Worm (Caenorhabditis elegans) whole organism, late embryonic: ENCODE measurements around the gene F31E3.2.

Experiments used
- C08G9.2 ChIP-seq: sonication (generic microtip); optimal IDR thresholded peaks from 2 replicates; lab custom pipeline; 2016; ENCODE audit warnings: mild to moderate bottlenecking, missing genetic modification characterization, moderate library complexity, missing compliant biosample characterization
- ceh-24 ChIP-seq: sonication (generic microtip); optimal IDR thresholded peaks from 2 replicates; lab custom pipeline; 2016; ENCODE audit warnings: mild to moderate bottlenecking, missing genetic modification characterization, missing compliant biosample characterization
- ceh-9 ChIP-seq: sonication (generic microtip); optimal IDR thresholded peaks from 2 replicates; lab custom pipeline; 2016; ENCODE audit warnings: mild to moderate bottlenecking, missing genetic modification characterization, inconsistent platforms, missing compliant biosample characterization
- dve-1 ChIP-seq: sonication (generic microtip); optimal IDR thresholded peaks from 2 replicates; lab custom pipeline; 2017; ENCODE audit warnings: antibody characterized with exemption, mild to moderate bottlenecking, missing genetic modification characterization, missing compliant biosample characterization
- fkh-10 ChIP-seq: fragments of 150-350 bp; optimal IDR thresholded peaks from 2 replicates; lab custom pipeline; 2014; ENCODE audit warnings: missing biosample characterization, missing genetic modification reagents, missing genetic modification characterization
- nfya-1 ChIP-seq: sonication (generic microtip); optimal IDR thresholded peaks from 2 replicates; lab custom pipeline; 2017; ENCODE audit warnings: missing genetic modification characterization, mild to moderate bottlenecking, missing compliant biosample characterization, antibody characterized with exemption, moderate library complexity
- nhr-11 ChIP-seq: fragments of 150-350 bp; optimal IDR thresholded peaks from 2 replicates; lab custom pipeline; 2014; ENCODE audit warnings: missing biosample characterization, missing genetic modification characterization
- pqm-1 ChIP-seq: sonication (generic microtip); optimal IDR thresholded peaks from 2 replicates; lab custom pipeline; 2016; ENCODE audit warnings: missing genetic modification characterization, missing compliant biosample characterization
- sox-2 ChIP-seq: fragments of 200-800 bp; sonication (Bioruptor generic); IDR thresholded peaks from 2 replicates; pipeline ENCODE4 v1.3.6; 2022; ENCODE audit warnings: missing genetic modification reagents, missing genetic modification characterization, missing compliant biosample characterization
- sox-4 ChIP-seq: sonication (generic microtip); optimal IDR thresholded peaks from 2 replicates; lab custom pipeline; 2017; ENCODE audit warnings: mild to moderate bottlenecking, missing genetic modification characterization, inconsistent platforms, missing compliant biosample characterization
- unc-3 ChIP-seq, 2 experiments: fragments of 200-800 bp in 1 of 2; sonication (Bioruptor generic) in 1 of 2; sonication (generic microtip) in 1 of 2; conservative IDR thresholded peaks in 1 of 2; optimal IDR thresholded peaks in 1 of 2; 2 replicates each; pipeline versions ENCODE4 v1.3.6 to Lab custom; 2016 to 2022; ENCODE audit warnings: missing compliant biosample characterization in 2 of 2, missing genetic modification characterization in 2 of 2, missing genetic modification reagents in 1 of 2
- zip-5 ChIP-seq: sonication (generic microtip); optimal IDR thresholded peaks from 2 replicates; lab custom pipeline; 2016; ENCODE audit warnings: missing genetic modification characterization, missing compliant biosample characterization

DNA sequence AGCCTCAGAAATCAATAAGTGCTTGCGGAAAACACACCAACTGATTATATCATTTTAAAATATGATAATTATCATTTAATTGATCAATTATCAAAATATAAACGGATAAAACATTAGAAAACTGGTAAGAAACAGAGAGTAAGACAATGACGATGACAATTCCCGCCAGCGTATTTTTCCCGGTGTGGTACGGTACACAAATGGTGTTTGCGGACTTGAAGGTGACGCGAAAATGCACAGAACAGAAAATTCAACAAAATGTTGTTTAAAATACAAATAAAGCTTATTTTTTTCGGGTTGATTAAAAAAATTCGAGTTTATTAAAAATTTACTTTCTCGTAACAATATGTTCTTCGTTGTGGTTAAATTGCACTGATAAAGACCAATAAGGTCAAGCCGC, 12.6 kb upstream of the F31E3.2 start:
- TF ChIP-seq nhr-11 (tag; lab: Kevin White, UChicago) = no peak
- peak; percentile 52 for TF ChIP-seq nfya-1 (tag; lab: Kevin White, UChicago)
- TF ChIP-seq ceh-24 (tag; lab: Kevin White, UChicago) = no peak
- TF ChIP-seq fkh-10 = no peak
- TF ChIP-seq dve-1 (tag; lab: Kevin White, UChicago) = no peak
- TF ChIP-seq C08G9.2 (tag; lab: Kevin White, UChicago) = no peak
- TF ChIP-seq sox-2 (GFP tag; lab: Robert Waterston, UW) = no peak
- TF ChIP-seq sox-4 = no peak
- TF ChIP-seq zip-5 = no peak
- TF ChIP-seq unc-3 (GFP tag; conservative IDR thresholded peaks at IDR 0.05; lab: Robert Waterston, UW) = no peak
- no peak for TF ChIP-seq unc-3 (tag; optimal IDR thresholded peaks at IDR 0.05; lab: Kevin White, UChicago)
- TF ChIP-seq ceh-9 (tag; lab: Kevin White, UChicago) = no peak
- TF ChIP-seq pqm-1 (tag; lab: Kevin White, UChicago) = no peak
